Worm (Caenorhabditis elegans): Measurements from ENCODE around the gene Y38H6C.15.

The Y38H6C.15 gene

ce11 chrV:20492385-20492784 lies 43.7 kb downstream of the Y38H6C.15 start, which contains the start of gene srbc-79:
srbc-79 (minus strand) TSS chrV:20492485.
- TF ChIP-seq ztf-22 (GFP tag; optimal IDR thresholded peaks at IDR 0.05): no peak
- no peak for TF ChIP-seq lir-1 (GFP tag; conservative IDR thresholded peaks at IDR 0.05)

ce11 chrV:20489102-20489501 lies 47.0 kb downstream of the Y38H6C.15 start, which contains the start of gene srbc-78:
srbc-78 (minus strand) TSS chrV:20489202.
- TF ChIP-seq tbp1 (GFP tag; optimal IDR thresholded peaks at IDR 0.05): no peak
- TF ChIP-seq hmg-1.2 (GFP tag; IDR thresholded peaks at IDR 0.05): no peak
- TF ChIP-seq ztf-3 (GFP tag; optimal IDR thresholded peaks at IDR 0.05): no peak
- no peak for TF ChIP-seq B0035.1 (tag; optimal IDR thresholded peaks at IDR 0.05)
- no peak for TF ChIP-seq bed-2 (GFP tag; IDR thresholded peaks at IDR 0.05)
- no peak for TF ChIP-seq dpff-1 (tag; optimal IDR thresholded peaks at IDR 0.05)
- no peak for TF ChIP-seq ztf-22 (GFP tag; optimal IDR thresholded peaks at IDR 0.05)

- TF ChIP-seq let-526 (GFP tag; IDR thresholded peaks at IDR 0.05) (no peak), T26A5.8 (tag; optimal IDR thresholded peaks at IDR 0.05) (no peak), madf-3 (GFP tag; IDR thresholded peaks at IDR 0.05) (no peak), F23B12.7 (tag; optimal IDR thresholded peaks at IDR 0.05; ENCODE audit: insufficient read depth) (no peak), nfya-2 (GFP tag; IDR thresholded peaks at IDR 0.05) (no peak), tbx-9 (tag; optimal IDR thresholded peaks at IDR 0.05; ENCODE audit: borderline replicate concordance) (no peak), ztf-26 (tag; optimal IDR thresholded peaks at IDR 0.05) (no peak), F57C9.4 (tag; optimal IDR thresholded peaks at IDR 0.05) (no peak), zfh-2 (GFP tag; conservative IDR thresholded peaks at IDR 0.05) (no peak), fkh-3 (tag; optimal IDR thresholded peaks at IDR 0.05) (no peak), F52B5.7 (tag; optimal IDR thresholded peaks at IDR 0.05) (no peak)
These were observed 49.6 kb downstream of the Y38H6C.15 start for ce11 chrV:20486549-20486948.

ce11 chrV:20485285-20485684 lies 50.8 kb downstream of the Y38H6C.15 start, which contains the start of gene dhcr-7:
dhcr-7 (minus strand) TSS chrV:20485385.
- TF ChIP-seq Y95B8A.8 (GFP tag; IDR thresholded peaks at IDR 0.05) (no peak), let-607 (tag; optimal IDR thresholded peaks at IDR 0.05) (no peak), efl-1 (GFP tag; optimal IDR thresholded peaks at IDR 0.05) (no peak), rcor-1 (GFP tag; IDR thresholded peaks at IDR 0.05) (no peak), F49E8.2 (tag; optimal IDR thresholded peaks at IDR 0.05; ENCODE audit: insufficient read depth) (no peak), hsf-1 (GFP tag; IDR thresholded peaks at IDR 0.05) (no peak), attf-3 (GFP tag; conservative IDR thresholded peaks at IDR 0.05) (no peak), madf-10 (tag; optimal IDR thresholded peaks at IDR 0.05) (no peak), F37B4.10 (GFP tag; IDR thresholded peaks at IDR 0.05) (no peak), sea-2 (GFP tag; IDR thresholded peaks at IDR 0.05) (no peak), mxl-1 (tag; optimal IDR thresholded peaks at IDR 0.05) (no peak), fkh-3 (tag; optimal IDR thresholded peaks at IDR 0.05) (no peak), F23B12.7 (tag; optimal IDR thresholded peaks at IDR 0.05; ENCODE audit: insufficient read depth) (no peak)
